Worm (Caenorhabditis elegans) whole organism, L1 larva: ENCODE results near the gene K11H12.8.

Experiments used
- ceh-82 ChIP-seq, 3 experiments: fragments of 150-350 bp in 1 of 3; sonication (generic microtip) in 2 of 3; optimal IDR thresholded peaks; 2 replicates each; lab custom pipeline; 2014 to 2017; ENCODE audit warnings: missing biosample characterization in 3 of 3, missing genetic modification characterization in 3 of 3
- dsc-1 ChIP-seq: sonication (generic microtip); optimal IDR thresholded peaks from 2 replicates; lab custom pipeline; 2016; ENCODE audit warnings: mild to moderate bottlenecking, missing genetic modification characterization, missing compliant biosample characterization
- fos-1 ChIP-seq: fragments of 150-350 bp; optimal IDR thresholded peaks from 2 replicates; lab custom pipeline; 2014; ENCODE audit warnings: missing biosample characterization, missing genetic modification characterization
- unc-86 ChIP-seq: sonication (generic microtip); optimal IDR thresholded peaks from 2 replicates; lab custom pipeline; 2016; ENCODE audit warnings: missing genetic modification characterization, missing compliant biosample characterization
- xbp-1 ChIP-seq: sonication (generic microtip); optimal IDR thresholded peaks from 2 replicates; lab custom pipeline; 2016; ENCODE audit warnings: missing genetic modification characterization, missing compliant biosample characterization

DNA sequence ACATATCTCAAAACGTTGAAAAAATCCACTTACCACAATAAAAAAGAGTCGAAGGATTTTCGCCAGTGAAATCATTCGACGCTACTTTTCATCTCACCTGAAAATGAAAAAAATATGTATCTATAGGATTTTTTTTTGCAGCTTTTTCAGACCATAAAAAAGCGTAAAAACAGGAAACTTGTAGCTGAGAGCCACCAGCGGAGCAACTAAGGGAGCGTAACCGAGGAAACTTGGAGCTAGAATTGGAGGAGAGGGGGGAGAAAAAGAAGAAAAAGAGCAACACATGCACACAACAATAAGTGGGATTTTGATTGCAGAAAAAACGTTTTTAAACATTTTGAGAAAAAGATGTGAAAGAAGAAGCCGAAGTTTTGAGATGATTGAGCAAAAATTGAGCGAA is 52.4 kb downstream of the K11H12.8 start, which contains the start of gene cutl-26:
- TF ChIP-seq fos-1 (tag; lab: Kevin White, UChicago), result no peak
- no peak for TF ChIP-seq xbp-1 (tag; lab: Kevin White, UChicago)
- TF ChIP-seq dsc-1 (tag; lab: Kevin White, UChicago), result no peak
- TF ChIP-seq unc-86 (tag; lab: Kevin White, UChicago), result no peak
- no peak for TF ChIP-seq ceh-82 (tag; optimal IDR thresholded peaks at IDR 0.05; lab: Kevin White, UChicago)
